Worm (Caenorhabditis elegans): ENCODE data around the gene tag-276.

The tag-276 gene

ce11 chrII:12224916-12225406 lies 24.0 kb downstream of the tag-276 start, which contains the start of the genes pqn-87 and rsr-2:
TSS of gene pqn-87 (minus strand) at chrII:12225086.
TSS of gene rsr-2 (plus strand) at chrII:12225356.
- no peak for TF ChIP-seq mes-4 (tag; optimal IDR thresholded peaks at IDR 0.05)
- TF ChIP-seq B0019.2 (GFP tag; conservative IDR thresholded peaks at IDR 0.05): no peak
- no peak for TF ChIP-seq attf-3 (GFP tag; conservative IDR thresholded peaks at IDR 0.05)
- TF ChIP-seq dox-1 (GFP tag; IDR thresholded peaks at IDR 0.05): peak; percentile 46; the same call in 1 of the 2 replicates
- no peak for TF ChIP-seq snpc-4 (GFP tag; optimal IDR thresholded peaks at IDR 0.05)
- TF ChIP-seq snpc-4 (tag; optimal IDR thresholded peaks at IDR 0.05): peak in 1 of 4 experiments; percentile 14
- TF ChIP-seq hsf-1 (GFP tag; IDR thresholded peaks at IDR 0.05): no peak
- peak; percentile 11; the same call in 1 of the 2 replicates for TF ChIP-seq madf-6 (GFP tag; IDR thresholded peaks at IDR 0.05)
- TF ChIP-seq ceh-79 (tag; optimal IDR thresholded peaks at IDR 0.05): no peak
- TF ChIP-seq F22D6.2 (tag; optimal IDR thresholded peaks at IDR 0.05): no peak
- peak; percentile 51 for TF ChIP-seq lsl-1 (GFP tag; optimal IDR thresholded peaks at IDR 0.05)
- peak; percentile 83 for TF ChIP-seq F33H1.4 (GFP tag; IDR thresholded peaks at IDR 0.05)
- no peak for TF ChIP-seq unc-62 (GFP tag; optimal IDR thresholded peaks at IDR 0.05)
- TF ChIP-seq hmg-1.2 (GFP tag; IDR thresholded peaks at IDR 0.05): peak; percentile 15; the same call in 1 of the 2 replicates
- TF ChIP-seq efl-1 (GFP tag; optimal IDR thresholded peaks at IDR 0.05): peak; percentile 55

ce11 chrII:12222524-12222923 lies 26.4 kb downstream of the tag-276 start:
- 0 out of 2 replicates have a peak, but pooled peaks have one; percentile 14 for TF ChIP-seq Y53G8AR.9 (GFP tag; conservative IDR thresholded peaks at IDR 0.05)
- TF ChIP-seq sdz-38 (tag; optimal IDR thresholded peaks at IDR 0.05): no peak
- no peak for TF ChIP-seq F55B11.4 (tag; optimal IDR thresholded peaks at IDR 0.05; ENCODE audit: borderline replicate concordance, insufficient read depth)
- no peak for TF ChIP-seq ccch-3 (GFP tag; optimal IDR thresholded peaks at IDR 0.05)
- peak; percentile 73 for TF ChIP-seq egrh-3 (GFP tag; IDR thresholded peaks at IDR 0.05)
- TF ChIP-seq egl-44 (GFP tag; IDR thresholded peaks at IDR 0.05): no peak
- peak; percentile 36 for TF ChIP-seq gei-17 (GFP tag; optimal IDR thresholded peaks at IDR 0.05)
- peak; percentile 79 for TF ChIP-seq ekl-4 (GFP tag; IDR thresholded peaks at IDR 0.05)
- peak; percentile 62 for TF ChIP-seq snpc-4 (GFP tag; optimal IDR thresholded peaks at IDR 0.05)
- peak; percentile 50 to 87 (median 81) for TF ChIP-seq snpc-4 (tag; optimal IDR thresholded peaks at IDR 0.05)
- peak; percentile 33 for TF ChIP-seq ztf-18 (tag; optimal IDR thresholded peaks at IDR 0.05)
- peak; percentile 83 for TF ChIP-seq rcor-1 (GFP tag; IDR thresholded peaks at IDR 0.05)
- TF ChIP-seq hmg-20 (GFP tag; IDR thresholded peaks at IDR 0.05): peak; percentile 19; the same call in 1 of the 2 replicates
- TF ChIP-seq F23B12.7 (tag; optimal IDR thresholded peaks at IDR 0.05; ENCODE audit: insufficient read depth): no peak
- no peak for TF ChIP-seq aptf-3 (GFP tag; IDR thresholded peaks at IDR 0.05)
- peak; percentile 67; the same call in 1 of the 2 replicates for TF ChIP-seq K11D2.4 (GFP tag; IDR thresholded peaks at IDR 0.05)
- TF ChIP-seq ZK185.1 (tag; optimal IDR thresholded peaks at IDR 0.05; ENCODE audit: poor library complexity, severe bottlenecking): no peak
- no peak for TF ChIP-seq F22D6.2 (tag; optimal IDR thresholded peaks at IDR 0.05)
- no peak for TF ChIP-seq athp-1 (tag; optimal IDR thresholded peaks at IDR 0.05)
- peak; percentile 10; the same call in 1 of the 2 replicates for TF ChIP-seq F33H1.4 (GFP tag; IDR thresholded peaks at IDR 0.05)
- no peak for TF ChIP-seq F57C9.4 (tag; optimal IDR thresholded peaks at IDR 0.05)
- TF ChIP-seq ceh-27 (GFP tag; optimal IDR thresholded peaks at IDR 0.05): peak; percentile 78
- no peak for TF ChIP-seq cebp-1 (GFP tag; IDR thresholded peaks at IDR 0.05)
- TF ChIP-seq cebp-1 (tag; optimal IDR thresholded peaks at IDR 0.05): peak; percentile 76
- no peak for TF ChIP-seq mxl-1 (tag; optimal IDR thresholded peaks at IDR 0.05)
- TF ChIP-seq lin-35 (GFP tag; optimal IDR thresholded peaks at IDR 0.05): peak in 1 of 3 experiments; percentile 68
- TF ChIP-seq lin-54 (GFP tag; optimal IDR thresholded peaks at IDR 0.05): peak; percentile 27
- no peak for TF ChIP-seq B0019.2 (GFP tag; conservative IDR thresholded peaks at IDR 0.05)
- no peak for TF ChIP-seq dpff-1 (tag; optimal IDR thresholded peaks at IDR 0.05)
- peak; percentile 78; the same call in 1 of the 2 replicates for TF ChIP-seq hmg-1.2 (GFP tag; IDR thresholded peaks at IDR 0.05)
- peak; percentile 65 for TF ChIP-seq K12H6.12 (tag; optimal IDR thresholded peaks at IDR 0.05)
- peak; percentile 54 for TF ChIP-seq chd-7 (tag; optimal IDR thresholded peaks at IDR 0.05)
- TF ChIP-seq lin-26 (GFP tag; IDR thresholded peaks at IDR 0.05): 0 out of 2 replicates have a peak, but pooled peaks have one; percentile 59
- peak; percentile 40 for TF ChIP-seq nhr-80 (tag; optimal IDR thresholded peaks at IDR 0.05)
- TF ChIP-seq mcd-1 (GFP tag; IDR thresholded peaks at IDR 0.05): peak; percentile 68
- TF ChIP-seq nhr-90 (tag; optimal IDR thresholded peaks at IDR 0.05): peak; percentile 30
- TF ChIP-seq madf-10 (tag; optimal IDR thresholded peaks at IDR 0.05): peak; percentile 78

Measured in whole organism, young adult.